Worm (Caenorhabditis elegans): ENCODE measurements around the gene str-165.

The str-165 gene

DNA sequence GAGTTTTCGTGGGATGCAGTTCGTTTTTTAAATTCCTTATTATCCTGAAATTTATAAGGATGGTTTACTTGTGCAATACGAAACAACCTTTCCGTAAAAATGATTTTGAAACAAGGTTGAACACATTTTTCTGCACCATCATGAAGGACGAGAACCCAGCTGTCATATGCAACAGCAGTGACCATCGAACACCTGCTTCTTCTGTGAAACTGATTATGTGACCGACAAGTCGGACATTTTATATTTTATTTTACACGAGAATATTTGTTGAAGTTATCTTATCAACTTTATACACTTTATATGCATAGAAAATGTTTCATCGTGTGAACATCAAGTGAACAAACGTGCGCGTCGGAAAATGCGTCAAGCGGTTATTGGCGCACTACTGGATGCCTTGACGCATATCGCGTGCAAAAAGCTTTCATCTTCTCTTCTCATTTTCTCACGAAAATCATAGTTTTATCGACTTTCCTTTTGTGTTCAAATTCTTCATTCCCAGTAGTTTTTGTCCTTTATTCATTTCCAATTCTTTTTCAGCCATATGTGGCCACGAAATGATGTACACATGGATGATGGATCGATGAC, 12.0 kb upstream of the str-165 start, which contains the start of gene sel-10 (continued):
- peak; percentile 83 for TF ChIP-seq nhr-129 (tag; optimal IDR thresholded peaks at IDR 0.05)
- TF ChIP-seq F13H6.1 (tag; optimal IDR thresholded peaks at IDR 0.05): no peak
- TF ChIP-seq lin-13 (GFP tag; optimal IDR thresholded peaks at IDR 0.05): peak; percentile 49
- TF ChIP-seq nhr-237 (tag; optimal IDR thresholded peaks at IDR 0.05): no peak
- peak; percentile 39 for TF ChIP-seq mab-5 (tag; optimal IDR thresholded peaks at IDR 0.05)
- no peak for TF ChIP-seq nhr-10 (tag; optimal IDR thresholded peaks at IDR 0.05)
- TF ChIP-seq sma-9 (GFP tag; optimal IDR thresholded peaks at IDR 0.05): peak; percentile 79
- no peak for TF ChIP-seq sma-9 (tag; optimal IDR thresholded peaks at IDR 0.05)
- TF ChIP-seq aly-2 (tag; optimal IDR thresholded peaks at IDR 0.05): no peak
- no peak for TF ChIP-seq alr-1 (tag; optimal IDR thresholded peaks at IDR 0.05)
- no peak for TF ChIP-seq blmp-1 (tag; optimal IDR thresholded peaks at IDR 0.05; ENCODE audit: insufficient read depth)
- TF ChIP-seq unc-62 (GFP tag; optimal IDR thresholded peaks at IDR 0.05): no peak
- peak; percentile 55 for TF ChIP-seq sem-4 (tag; optimal IDR thresholded peaks at IDR 0.05)
- no peak for TF ChIP-seq mdl-1 (tag; optimal IDR thresholded peaks at IDR 0.05)
- no peak for TF ChIP-seq ama-1 (optimal IDR thresholded peaks at IDR 0.05)
- peak; percentile 5 for TF ChIP-seq ztf-4 (tag; optimal IDR thresholded peaks at IDR 0.05)
- peak; percentile 41 for TF ChIP-seq snpc-4 (tag; optimal IDR thresholded peaks at IDR 0.05)
- TF ChIP-seq crh-2 (tag; optimal IDR thresholded peaks at IDR 0.05): peak; percentile 60
- TF ChIP-seq Y55F3AM.14 (GFP tag; optimal IDR thresholded peaks at IDR 0.05): no peak
- TF ChIP-seq skn-1 (tag; optimal IDR thresholded peaks at IDR 0.05): no peak
- no peak for TF ChIP-seq elt-1 (tag; optimal IDR thresholded peaks at IDR 0.05)

ce11 chrV:13822752-13823151, 8.2 kb upstream of the str-165 start, which contains the start of gene hpo-31:
Gene hpo-31 (plus strand): TSS chrV:13823052.
- TF ChIP-seq nhr-12 (tag; optimal IDR thresholded peaks at IDR 0.05) (no peak), lsy-2 (tag; optimal IDR thresholded peaks at IDR 0.05) (no peak), nhr-21 (tag; optimal IDR thresholded peaks at IDR 0.05) (no peak), sma-3 (GFP tag; optimal IDR thresholded peaks at IDR 0.05) (no peak)

ce11 chrV:13827920-13828319, 3.0 kb upstream of the str-165 start, which contains the start of gene nrf-5:
Gene nrf-5 (plus strand): TSS chrV:13828267.
- TF ChIP-seq ceh-16 (tag; optimal IDR thresholded peaks at IDR 0.05): no peak

DNA sequence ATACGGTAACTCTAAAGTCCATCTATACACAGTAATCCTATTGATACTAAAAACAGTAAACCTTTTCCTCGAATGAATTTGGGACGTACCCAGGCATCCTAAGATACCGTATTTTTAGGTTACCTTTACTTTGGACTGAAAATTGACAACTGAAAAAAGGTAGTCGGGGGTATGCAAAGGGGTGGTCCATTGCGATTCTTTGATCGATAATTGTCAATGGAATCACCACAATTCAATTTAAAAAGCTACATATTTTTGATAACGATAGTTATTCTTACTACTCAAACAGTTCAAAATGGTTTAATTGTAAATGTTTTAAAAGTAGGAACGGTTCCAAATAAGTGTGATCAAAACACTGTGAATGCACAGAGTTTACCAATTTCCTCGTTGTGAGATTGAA, 3.0 kb downstream of the str-165 start, which contains the start of gene srx-129:
Gene srx-129, plus strand, starts transcription at position 301 of the 400 bp plus-strand sequence.
- TF ChIP-seq F13H6.1 (tag; optimal IDR thresholded peaks at IDR 0.05) (no peak), nhr-23 (tag; optimal IDR thresholded peaks at IDR 0.05) (no peak), sma-3 (GFP tag; optimal IDR thresholded peaks at IDR 0.05) (no peak), ZK546.5 (tag; optimal IDR thresholded peaks at IDR 0.05) (no peak), lin-13 (GFP tag; optimal IDR thresholded peaks at IDR 0.05) (no peak), zag-1 (tag; optimal IDR thresholded peaks at IDR 0.05) (no peak), elt-1 (tag; optimal IDR thresholded peaks at IDR 0.05) (no peak), lsy-2 (tag; optimal IDR thresholded peaks at IDR 0.05) (no peak), mbf-1 (tag; optimal IDR thresholded peaks at IDR 0.05) (no peak), nhr-25 (tag; optimal IDR thresholded peaks at IDR 0.05) (no peak)

- TF ChIP-seq zag-1 (tag; optimal IDR thresholded peaks at IDR 0.05) (no peak), lin-11 (tag; optimal IDR thresholded peaks at IDR 0.05) (no peak), unc-55 (GFP tag; optimal IDR thresholded peaks at IDR 0.05) (no peak), sma-3 (GFP tag; optimal IDR thresholded peaks at IDR 0.05) (no peak), peb-1 (tag; optimal IDR thresholded peaks at IDR 0.05) (no peak), lsy-2 (tag; optimal IDR thresholded peaks at IDR 0.05) (no peak), skn-1 (tag; optimal IDR thresholded peaks at IDR 0.05) (no peak), nhr-129 (tag; optimal IDR thresholded peaks at IDR 0.05) (no peak), ztf-4 (tag; optimal IDR thresholded peaks at IDR 0.05) (no peak), ztf-11 (tag; optimal IDR thresholded peaks at IDR 0.05) (no peak), nhr-23 (tag; optimal IDR thresholded peaks at IDR 0.05) (no peak), ama-1 (optimal IDR thresholded peaks at IDR 0.05) (no peak)
These were observed 6.3 kb downstream of the str-165 start, which contains the start of gene srx-128 for ce11 chrV:13837173-13837572. Gene srx-128 (plus strand): TSS chrV:13837473.

Data from whole organism, L2 larva.